Worm (Caenorhabditis elegans) whole organism, late embryonic: ENCODE results near the gene adh-1.

Source experiments
- K09A11.1 ChIP-seq: sonication (generic microtip); optimal IDR thresholded peaks from 2 replicates; lab custom pipeline; 2017; ENCODE audit warnings: antibody characterized with exemption, mild to moderate bottlenecking, missing genetic modification characterization, missing compliant biosample characterization; ENCODE audit not compliant: insufficient read depth
- nhr-232 ChIP-seq: sonication (generic microtip); optimal IDR thresholded peaks from 2 replicates; lab custom pipeline; 2016; ENCODE audit warnings: missing genetic modification characterization, missing compliant biosample characterization
- pha-2 ChIP-seq: sonication (generic microtip); optimal IDR thresholded peaks from 2 replicates; lab custom pipeline; 2017; ENCODE audit warnings: mild to moderate bottlenecking, missing genetic modification characterization, missing compliant biosample characterization
- tbx-7 ChIP-seq: sonication (generic microtip); optimal IDR thresholded peaks from 2 replicates; lab custom pipeline; 2016; ENCODE audit warnings: missing genotype, missing genetic modification characterization, missing compliant biosample characterization
- unc-42 ChIP-seq: sonication (generic microtip); optimal IDR thresholded peaks from 2 replicates; lab custom pipeline; 2016; ENCODE audit warnings: missing genotype, missing genetic modification characterization, missing compliant biosample characterization

- TF ChIP-seq tbx-7 (tag; lab: Kevin White, UChicago) = no peak
- TF ChIP-seq nhr-232 (tag; lab: Kevin White, UChicago) = no peak
- no peak for TF ChIP-seq unc-42 (tag; lab: Kevin White, UChicago)
- TF ChIP-seq K09A11.1 (tag; lab: Kevin White, UChicago) = peak; percentile 39
- no peak for TF ChIP-seq pha-2 (tag; lab: Kevin White, UChicago)
Measured at ce11 chrV:11883215-11883614, 4.8 kb upstream of the adh-1 start.
